Fruit fly (Drosophila melanogaster) whole organism, embryonic: Measurements from ENCODE around the gene CG6330.

Experiments used
- Atf-2 ChIP-seq: fragments of 200-800 bp; sonication (Bioruptor generic); optimal IDR thresholded peaks from 2 replicates; lab custom pipeline; 2016; ENCODE audit warnings: missing biosample characterization, missing genetic modification characterization
- CG10209 ChIP-seq: fragments of 200-800 bp; sonication (Bioruptor generic); optimal IDR thresholded peaks from 3 replicates; lab custom pipeline; 2017; ENCODE audit warnings: missing biosample characterization, mild to moderate bottlenecking, missing genetic modification characterization, missing genetic modification reagents
- CG10267 ChIP-seq: fragments of 200-800 bp; sonication (Bioruptor generic); optimal IDR thresholded peaks from 2 replicates; lab custom pipeline; 2018; ENCODE audit warnings: missing biosample characterization, mild to moderate bottlenecking, missing genetic modification characterization, moderate library complexity
- CG12299 ChIP-seq: fragments of 200-800 bp; sonication (Bioruptor generic); optimal IDR thresholded peaks from 2 replicates; lab custom pipeline; 2018; ENCODE audit warnings: missing biosample characterization, mild to moderate bottlenecking, missing genetic modification characterization
- CG13123 ChIP-seq: fragments of 200-800 bp; sonication (Bioruptor generic); optimal IDR thresholded peaks from 2 replicates; lab custom pipeline; 2016; ENCODE audit warnings: missing biosample characterization, missing genetic modification characterization
- CG13296 ChIP-seq: fragments of 200-800 bp; sonication (Bioruptor generic); optimal IDR thresholded peaks from 3 replicates; lab custom pipeline; 2018; ENCODE audit warnings: missing biosample characterization, mild to moderate bottlenecking, missing genetic modification characterization
- CG13424 ChIP-seq: fragments of 200-800 bp; sonication (Bioruptor generic); optimal IDR thresholded peaks from 2 replicates; lab custom pipeline; 2019; ENCODE audit warnings: missing biosample characterization, mild to moderate bottlenecking, missing genetic modification characterization, moderate library complexity
- CG13894 ChIP-seq: fragments of 200-800 bp; sonication (Bioruptor generic); optimal IDR thresholded peaks from 3 replicates; lab custom pipeline; 2018; ENCODE audit warnings: missing biosample characterization, mild to moderate bottlenecking, missing genetic modification characterization, moderate library complexity
- CG14965 ChIP-seq: fragments of 200-800 bp; sonication (Bioruptor generic); optimal IDR thresholded peaks from 2 replicates; lab custom pipeline; 2016; ENCODE audit warnings: missing biosample characterization, missing genetic modification characterization, borderline replicate concordance
- CG15479 ChIP-seq: fragments of 200-800 bp; sonication (Bioruptor generic); optimal IDR thresholded peaks from 3 replicates; lab custom pipeline; 2019; ENCODE audit warnings: missing biosample characterization, mild to moderate bottlenecking, missing genetic modification characterization, moderate library complexity
- CG15601 ChIP-seq: fragments of 200-800 bp; sonication (Bioruptor generic); optimal IDR thresholded peaks from 3 replicates; lab custom pipeline; 2019; ENCODE audit warnings: missing biosample characterization, mild to moderate bottlenecking, missing genetic modification characterization, moderate library complexity
- CG1603 ChIP-seq: fragments of 200-800 bp; sonication (Bioruptor generic); optimal IDR thresholded peaks from 2 replicates; lab custom pipeline; 2019; ENCODE audit warnings: missing biosample characterization, mild to moderate bottlenecking, missing genetic modification characterization, moderate library complexity
- CG17186 ChIP-seq: fragments of 200-800 bp; sonication (Bioruptor generic); optimal IDR thresholded peaks from 3 replicates; lab custom pipeline; 2017; ENCODE audit warnings: missing biosample characterization, missing genetic modification reagents, missing genetic modification characterization
- CG30403 ChIP-seq: fragments of 200-800 bp; sonication (Bioruptor generic); optimal IDR thresholded peaks from 3 replicates; lab custom pipeline; 2016; ENCODE audit warnings: missing biosample characterization, missing genetic modification characterization
- CG33557 ChIP-seq: fragments of 200-800 bp; sonication (Bioruptor generic); optimal IDR thresholded peaks from 2 replicates; lab custom pipeline; 2019; ENCODE audit warnings: missing biosample characterization, mild to moderate bottlenecking, missing genetic modification characterization, moderate library complexity
- Camta ChIP-seq: fragments of 200-800 bp; sonication (Bioruptor generic); optimal IDR thresholded peaks from 2 replicates; lab custom pipeline; 2016; ENCODE audit warnings: missing biosample characterization, missing genetic modification characterization
- Doc2 ChIP-seq: fragments of 200-800 bp; sonication (Bioruptor generic); IDR thresholded peaks from 2 replicates; pipeline ENCODE4 v1.3.6; 2022; ENCODE audit warnings: missing biosample characterization, missing genetic modification characterization
- E2f2 ChIP-seq: fragments of 200-800 bp; sonication (Bioruptor generic); IDR thresholded peaks from 2 replicates; pipeline ENCODE4 v1.3.6; 2022; ENCODE audit warnings: missing biosample characterization, missing genetic modification characterization
- Fer2 ChIP-seq: fragments of 200-800 bp; sonication (Bioruptor generic); optimal IDR thresholded peaks from 2 replicates; lab custom pipeline; 2018; ENCODE audit warnings: missing biosample characterization, mild to moderate bottlenecking, missing genetic modification characterization, moderate library complexity
- Max ChIP-seq: fragments of 200-800 bp; sonication (Bioruptor generic); optimal IDR thresholded peaks from 2 replicates; lab custom pipeline; 2016; ENCODE audit warnings: missing biosample characterization, mild to moderate bottlenecking, missing genetic modification characterization
- NC2β ChIP-seq: fragments of 200-800 bp; sonication (Bioruptor generic); optimal IDR thresholded peaks from 2 replicates; lab custom pipeline; 2016; ENCODE audit warnings: missing biosample characterization, missing genetic modification characterization
- NFAT ChIP-seq: fragments of 200-800 bp; sonication (Bioruptor generic); IDR thresholded peaks from 2 replicates; pipeline ENCODE4 v1.3.6; 2022; ENCODE audit warnings: missing biosample characterization, missing genetic modification characterization
- Nf-YA ChIP-seq: fragments of 200-800 bp; sonication (Bioruptor generic); IDR thresholded peaks from 2 replicates; pipeline ENCODE4 v1.3.6; 2022; ENCODE audit warnings: missing biosample characterization, missing genetic modification characterization
- Nf-YB ChIP-seq: fragments of 200-800 bp; sonication (Bioruptor generic); optimal IDR thresholded peaks from 3 replicates; lab custom pipeline; 2019; ENCODE audit warnings: missing biosample characterization, mild to moderate bottlenecking, missing genetic modification characterization, moderate library complexity
- NfI ChIP-seq: fragments of 200-800 bp; sonication (Bioruptor generic); optimal IDR thresholded peaks from 3 replicates; lab custom pipeline; 2018; ENCODE audit warnings: missing biosample characterization, mild to moderate bottlenecking, missing genetic modification characterization, moderate library complexity
- Poxn ChIP-seq: fragments of 200-800 bp; sonication (Bioruptor generic); IDR thresholded peaks from 2 replicates; pipeline ENCODE4 v1.3.6; 2022; ENCODE audit warnings: missing biosample characterization, missing genetic modification characterization
- Sox102F ChIP-seq: fragments of 200-800 bp; sonication (Bioruptor generic); optimal IDR thresholded peaks from 2 replicates; lab custom pipeline; 2018; ENCODE audit warnings: missing biosample characterization, mild to moderate bottlenecking, missing genetic modification characterization, moderate library complexity
- TFAM ChIP-seq: fragments of 200-800 bp; sonication (Bioruptor generic); optimal IDR thresholded peaks from 2 replicates; lab custom pipeline; 2017; ENCODE audit warnings: missing biosample characterization, missing genetic modification characterization, inconsistent platforms
- abd-A ChIP-seq: fragments of 200-800 bp; sonication (Bioruptor generic); optimal IDR thresholded peaks from 3 replicates; lab custom pipeline; 2019; ENCODE audit warnings: missing biosample characterization, mild to moderate bottlenecking, missing genetic modification characterization, moderate library complexity
- ara ChIP-seq: fragments of 200-800 bp; sonication (Bioruptor generic); IDR thresholded peaks from 2 replicates; pipeline ENCODE4 v1.3.6; 2022; ENCODE audit warnings: missing biosample characterization, missing genetic modification characterization
- btn ChIP-seq: fragments of 200-800 bp; sonication (Bioruptor generic); optimal IDR thresholded peaks from 2 replicates; lab custom pipeline; 2016; ENCODE audit warnings: missing biosample characterization, missing genetic modification characterization
- ci ChIP-seq: fragments of 200-800 bp; sonication (Bioruptor generic); IDR thresholded peaks from 3 replicates; pipeline ENCODE4 v1.3.6; 2022; ENCODE audit warnings: missing biosample characterization, missing genetic modification characterization
- crp ChIP-seq, 2 experiments: fragments of 200-800 bp; sonication (Bioruptor generic); optimal IDR thresholded peaks; 2 replicates in 1 of 2; 3 replicates in 1 of 2; lab custom pipeline; 2017; ENCODE audit warnings: missing biosample characterization in 2 of 2, missing genetic modification characterization in 2 of 2, mild to moderate bottlenecking in 1 of 2, moderate library complexity in 1 of 2
- dpn ChIP-seq, 2 experiments: fragments of 200-800 bp; sonication (Bioruptor generic); optimal IDR thresholded peaks; 3 replicates each; lab custom pipeline; 2016; ENCODE audit warnings: missing biosample characterization in 2 of 2, missing genetic modification characterization in 2 of 2
- ewg ChIP-seq: fragments of 200-800 bp; sonication (Bioruptor generic); optimal IDR thresholded peaks from 3 replicates; lab custom pipeline; 2017; ENCODE audit warnings: mild to moderate bottlenecking, missing biosample characterization, missing genetic modification reagents, missing genetic modification characterization
- gem ChIP-seq: fragments of 200-800 bp; sonication (Bioruptor generic); optimal IDR thresholded peaks from 2 replicates; lab custom pipeline; 2019; ENCODE audit warnings: missing biosample characterization, mild to moderate bottlenecking, missing genetic modification characterization, moderate library complexity
- grn ChIP-seq: fragments of 200-800 bp; sonication (Bioruptor generic); optimal IDR thresholded peaks from 3 replicates; lab custom pipeline; 2017; ENCODE audit warnings: missing biosample characterization, missing genetic modification characterization
- gro ChIP-seq: fragments of 200-800 bp; sonication (Bioruptor generic); optimal IDR thresholded peaks from 2 replicates; lab custom pipeline; 2016; ENCODE audit warnings: missing biosample characterization, missing genetic modification characterization
- ham ChIP-seq: fragments of 200-800 bp; sonication (Bioruptor generic); IDR thresholded peaks from 2 replicates; pipeline ENCODE4 v1.3.6; 2022; ENCODE audit warnings: missing biosample characterization, missing genetic modification characterization
- lmd ChIP-seq: fragments of 200-800 bp; sonication (Bioruptor generic); IDR thresholded peaks from 2 replicates; pipeline ENCODE4 v1.3.6; 2022; ENCODE audit warnings: missing biosample characterization, missing genetic modification characterization
- pan ChIP-seq, 4 experiments: fragments of >200 bp in 3 of 4; fragments of 200-800 bp in 1 of 4; sonication (Bioruptor generic) in 1 of 4; optimal IDR thresholded peaks in 3 of 4; IDR thresholded peaks in 1 of 4; 2 replicates each; pipeline versions ENCODE4 v1.3.6 to Lab custom; 2017 to 2022; ENCODE audit warnings: missing biosample characterization in 2 of 4, missing genetic modification characterization in 2 of 4, mixed read lengths in 1 of 4
- phol ChIP-seq: fragments of 200-800 bp; sonication (Bioruptor generic); optimal IDR thresholded peaks from 3 replicates; lab custom pipeline; 2018; ENCODE audit warnings: missing biosample characterization, mild to moderate bottlenecking, missing genetic modification characterization, moderate library complexity
- psq ChIP-seq: fragments of 200-800 bp; sonication (Bioruptor generic); optimal IDR thresholded peaks from 2 replicates; lab custom pipeline; 2017; ENCODE audit warnings: missing biosample characterization, missing genetic modification characterization
- pum ChIP-seq: fragments of 200-800 bp; sonication (Bioruptor generic); optimal IDR thresholded peaks from 2 replicates; lab custom pipeline; 2016; ENCODE audit warnings: missing biosample characterization, missing genetic modification characterization
- sisA ChIP-seq: fragments of 200-800 bp; sonication (Bioruptor generic); IDR thresholded peaks from 2 replicates; pipeline ENCODE4 v1.3.6; 2022; ENCODE audit warnings: missing biosample characterization, missing genetic modification characterization
- sqz ChIP-seq: fragments of 200-800 bp; sonication (Bioruptor generic); optimal IDR thresholded peaks from 3 replicates; lab custom pipeline; 2018; ENCODE audit warnings: missing biosample characterization, mild to moderate bottlenecking, missing genetic modification characterization
- tll ChIP-seq, 2 experiments: fragments of 200-800 bp in 1 of 2; fragments of >200 bp in 1 of 2; sonication (Bioruptor generic) in 1 of 2; optimal IDR thresholded peaks; 2 replicates each; lab custom pipeline; 2017 to 2019; ENCODE audit warnings: missing biosample characterization in 2 of 2, missing genetic modification characterization in 2 of 2, mild to moderate bottlenecking in 1 of 2, moderate library complexity in 1 of 2
- vnd ChIP-seq: fragments of 200-800 bp; sonication (Bioruptor generic); IDR thresholded peaks from 3 replicates; pipeline ENCODE4 v1.3.6; 2022; ENCODE audit warnings: missing biosample characterization, missing genetic modification characterization; ENCODE audit not compliant: partially characterized antibody
- zfh2 ChIP-seq: fragments of 200-800 bp; sonication (Bioruptor generic); optimal IDR thresholded peaks from 2 replicates; lab custom pipeline; 2016; ENCODE audit warnings: missing biosample characterization, missing genetic modification characterization

CG6330 gene

dm6 chr3R:26964452-26965133 is 6.3 kb upstream of the CG6330 start, which contains the start of gene Tsp97E (continued):
- TF ChIP-seq CG13296 (GFP tag; lab: Kevin White, UChicago) (no peak), ewg (GFP tag; lab: Kevin White, UChicago) (no peak), phol (tag; lab: Kevin White, UChicago) (peak; percentile 15), Max (GFP tag; lab: Kevin White, UChicago) (peak; percentile 12), CG10209 (GFP tag; lab: Kevin White, UChicago) (no peak), Camta (GFP tag; lab: Kevin White, UChicago) (no peak), dpn (GFP tag; optimal IDR thresholded peaks at IDR 0.05; lab: Kevin White, UChicago) (no peak), zfh2 (GFP tag; lab: Kevin White, UChicago) (no peak), ham (GFP tag; lab: Robert Waterston, UW) (no peak), NFAT (GFP tag; lab: Robert Waterston, UW) (no peak), Doc2 (no peak), ci (no peak), gro (GFP tag; lab: Kevin White, UChicago) (peak; percentile 26), CG30403 (GFP tag; lab: Kevin White, UChicago) (no peak), Atf-2 (GFP tag; lab: Kevin White, UChicago) (no peak), lmd (GFP tag; lab: Robert Waterston, UW) (no peak), NfI (GFP tag; lab: Kevin White, UChicago) (no peak), crp (GFP tag; optimal IDR thresholded peaks at IDR 0.05; lab: Kevin White, UChicago) (no peak), Nf-YB (GFP tag; lab: Kevin White, UChicago) (no peak), abd-A (tag; lab: Kevin White, UChicago) (no peak), CG13894 (tag; lab: Kevin White, UChicago) (no peak), CG15601 (peak; percentile 32), Poxn (GFP tag; lab: Robert Waterston, UW) (no peak), btn (GFP tag; lab: Kevin White, UChicago) (no peak), sqz (GFP tag; lab: Kevin White, UChicago) (peak; percentile 92), tll (GFP tag; optimal IDR thresholded peaks at IDR 0.05; lab: Kevin White, UChicago) (peak in 1 of 2 experiments; percentile 6), Nf-YA (GFP tag; lab: Robert Waterston, UW) (no peak), TFAM (GFP tag; lab: Kevin White, UChicago) (no peak), CG17186 (GFP tag; lab: Kevin White, UChicago) (peak; percentile 27), pan (optimal IDR thresholded peaks at IDR 0.05; lab: Kevin White, UChicago) (no peak), pan (GFP tag; optimal IDR thresholded peaks at IDR 0.05 in 1 of 2, IDR thresholded peaks at IDR 0.05 in 1 of 2) (no peak), CG13123 (GFP tag; lab: Kevin White, UChicago) (no peak), psq (GFP tag; lab: Kevin White, UChicago) (no peak), CG14965 (GFP tag; lab: Kevin White, UChicago) (no peak), E2f2 (GFP tag; lab: Robert Waterston, UW) (peak; percentile 96), ara (GFP tag; lab: Robert Waterston, UW) (no peak), CG12299 (tag; lab: Kevin White, UChicago) (no peak), sisA (GFP tag; lab: Robert Waterston, UW) (no peak), CG33557 (GFP tag; lab: Kevin White, UChicago) (peak; percentile 68), CG15479 (GFP tag; lab: Kevin White, UChicago) (peak; percentile 41), NC2β (no peak), grn (GFP tag; lab: Kevin White, UChicago) (no peak), CG1603 (tag; lab: Kevin White, UChicago) (no peak), CG10267 (tag; lab: Kevin White, UChicago) (peak; percentile 50), Sox102F (no peak), Fer2 (tag; lab: Kevin White, UChicago) (no peak), CG13424 (no peak), pum (GFP tag; lab: Kevin White, UChicago) (no peak), gem (no peak), vnd (GFP tag; lab: Robert Waterston, UW) (peak; percentile 76)
